Worm (Caenorhabditis elegans): Measurements from ENCODE around the gene kel-1.
A peak's percentile ranks its signal among the peaks of the same experiment; 100 is the strongest.

The kel-1 gene

DNA sequence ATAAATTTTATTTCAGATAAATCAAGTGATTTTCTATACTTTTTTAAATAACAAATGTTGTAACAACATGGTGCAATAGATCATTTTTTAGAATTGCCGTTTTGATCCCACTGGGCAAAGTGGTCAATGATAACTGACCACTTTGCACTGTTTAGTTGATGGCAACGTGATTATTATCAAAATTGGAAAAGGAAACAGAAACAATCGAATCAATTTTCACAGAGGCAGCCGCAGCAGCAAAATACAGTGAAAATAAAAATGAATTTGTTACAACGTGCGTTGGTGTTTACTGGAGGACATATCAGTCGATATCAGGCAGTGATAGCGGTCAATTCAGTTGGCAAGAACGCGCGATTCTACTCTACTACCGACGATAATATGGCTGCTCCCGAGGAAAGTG lies 17.0 kb downstream of the kel-1 start, which contains the start of gene VF13D12L.3:
Gene VF13D12L.3 (plus strand): TSS at position 223 of the 400 bp plus-strand sequence.
- TF ChIP-seq tbx-2 (tag; optimal IDR thresholded peaks at IDR 0.05), result no peak
- TF ChIP-seq nhr-85 (tag), result peak; percentile 32
- TF ChIP-seq nhr-71 (tag; optimal IDR thresholded peaks at IDR 0.05), result peak; percentile 15
- peak; percentile 7 for TF ChIP-seq nhr-90 (tag; optimal IDR thresholded peaks at IDR 0.05; ENCODE audit: poor library complexity)
- TF ChIP-seq unc-30 (tag; optimal IDR thresholded peaks at IDR 0.05), result no peak
- peak; percentile 71 for TF ChIP-seq blmp-1 (tag; optimal IDR thresholded peaks at IDR 0.05)
- TF ChIP-seq lin-35 (GFP tag; optimal IDR thresholded peaks at IDR 0.05), result peak in 1 of 2 experiments; percentile 3
- TF ChIP-seq pqm-1 (tag; optimal IDR thresholded peaks at IDR 0.05), result no peak
- TF ChIP-seq ceh-82 (tag; optimal IDR thresholded peaks at IDR 0.05), result no peak
- TF ChIP-seq elt-3 (tag; optimal IDR thresholded peaks at IDR 0.05), result peak in 1 of 6 experiments; percentile 13
- no peak for TF ChIP-seq lin-39 (tag; optimal IDR thresholded peaks at IDR 0.05)

DNA sequence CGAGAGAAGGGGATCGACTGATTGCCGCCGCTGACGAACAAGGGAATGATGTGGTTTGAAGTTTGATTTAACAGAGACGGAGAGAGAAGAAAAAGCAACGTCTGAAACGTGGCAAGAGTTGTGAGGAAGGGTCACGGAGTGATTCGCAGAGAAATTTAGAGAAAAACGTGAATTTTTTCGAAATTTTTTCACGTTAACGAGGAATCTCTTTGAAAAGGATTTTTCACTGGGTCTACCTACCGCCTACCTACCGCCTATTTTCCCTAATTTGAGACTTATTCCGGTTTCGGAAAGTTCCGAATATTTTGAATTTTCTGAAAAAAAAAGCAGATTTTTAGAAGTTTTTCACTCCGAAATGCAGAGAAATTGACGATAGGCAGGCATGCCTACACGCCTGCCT lies 20.7 kb downstream of the kel-1 start, which contains the start of gene fcmt-1:
Gene fcmt-1 (minus strand): TSS at position 101 of the 400 bp plus-strand sequence.
- no peak for TF ChIP-seq fkh-8 (tag; optimal IDR thresholded peaks at IDR 0.05)
- TF ChIP-seq lin-35 (GFP tag; optimal IDR thresholded peaks at IDR 0.05), result no peak
- TF ChIP-seq xbp-1 (tag; optimal IDR thresholded peaks at IDR 0.05), result no peak
- no peak for TF ChIP-seq jun-1 (tag; optimal IDR thresholded peaks at IDR 0.05)
- TF ChIP-seq fkh-4 (tag; optimal IDR thresholded peaks at IDR 0.05; ENCODE audit: borderline replicate concordance), result no peak
- no peak for TF ChIP-seq nhr-20 (tag; optimal IDR thresholded peaks at IDR 0.05)
- TF ChIP-seq elt-3 (tag; optimal IDR thresholded peaks at IDR 0.05), result no peak

DNA sequence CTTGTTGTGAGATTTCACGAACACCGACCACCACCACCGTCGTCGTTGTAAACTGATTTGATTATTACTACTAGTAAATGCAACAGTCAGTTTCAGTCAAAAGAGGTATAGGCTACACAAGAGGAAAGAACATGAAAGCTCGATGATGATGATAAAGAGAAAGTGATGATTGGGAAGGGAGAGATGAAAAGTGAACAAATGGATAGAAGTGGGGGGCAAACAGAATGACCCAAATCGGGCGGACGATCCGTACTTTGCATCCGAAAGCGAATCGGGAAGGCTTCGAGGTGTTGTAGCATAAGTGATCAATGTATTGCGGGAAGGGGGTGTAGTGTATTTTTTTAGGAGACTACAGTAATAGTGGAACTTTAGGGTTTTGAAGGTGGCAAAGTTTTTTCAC lies 22.0 kb downstream of the kel-1 start:
- TF ChIP-seq efl-1 (optimal IDR thresholded peaks at IDR 0.05), result no peak
- TF ChIP-seq efl-1 (GFP tag; optimal IDR thresholded peaks at IDR 0.05 in 1 of 2), result peak in 1 of 2 experiments; percentile 15
- peak; percentile 97 for TF ChIP-seq blmp-1 (tag; optimal IDR thresholded peaks at IDR 0.05)
- TF ChIP-seq egl-27 (tag; optimal IDR thresholded peaks at IDR 0.05), result no peak

DNA sequence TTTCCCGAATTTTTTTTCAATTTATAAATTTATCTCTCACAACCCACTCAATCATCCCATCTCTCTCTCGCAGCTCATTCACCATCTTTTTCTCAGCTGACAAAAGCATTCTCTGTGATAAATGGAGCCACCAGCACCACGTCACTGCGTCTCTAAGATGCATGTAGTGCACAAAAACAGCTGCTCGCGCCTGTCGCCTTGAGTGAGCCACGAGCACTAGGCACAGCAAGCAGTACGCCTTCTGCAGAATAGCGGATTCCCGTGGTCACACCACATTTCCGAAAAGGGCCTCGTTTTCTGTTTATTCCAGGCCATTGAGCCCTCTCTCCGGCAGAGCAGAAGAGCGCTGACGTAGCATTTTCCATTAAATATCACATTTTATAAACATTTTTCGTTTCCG lies 24.8 kb downstream of the kel-1 start, which contains the start of gene F13D12.10:
Gene F13D12.10 (plus strand): TSS at position 231 of the 400 bp plus-strand sequence.
- no peak for TF ChIP-seq pqm-1 (tag; optimal IDR thresholded peaks at IDR 0.05)
- no peak for TF ChIP-seq aly-2 (tag; optimal IDR thresholded peaks at IDR 0.05)
- TF ChIP-seq dpl-1 (GFP tag; optimal IDR thresholded peaks at IDR 0.05), result peak in 1 of 3 experiments; percentile 10
- peak; percentile 54 for TF ChIP-seq lin-39 (tag; optimal IDR thresholded peaks at IDR 0.05)
- TF ChIP-seq lsy-2 (tag; optimal IDR thresholded peaks at IDR 0.05), result peak; percentile 17 to 34
- no peak for TF ChIP-seq hlh-17 (GFP tag; optimal IDR thresholded peaks at IDR 0.05; ENCODE audit: borderline replicate concordance)
- TF ChIP-seq C34B4.2 (tag; optimal IDR thresholded peaks at IDR 0.05), result no peak
- TF ChIP-seq nhr-71 (tag; optimal IDR thresholded peaks at IDR 0.05), result peak; percentile 82
- TF ChIP-seq mdl-1 (tag; optimal IDR thresholded peaks at IDR 0.05), result peak in 1 of 2 experiments; percentile 45
- TF ChIP-seq efl-1 (optimal IDR thresholded peaks at IDR 0.05), result peak in 1 of 2 experiments; percentile 23
- peak in 1 of 2 experiments; percentile 68 for TF ChIP-seq efl-1 (GFP tag; optimal IDR thresholded peaks at IDR 0.05 in 1 of 2)
- TF ChIP-seq tbx-2 (tag; optimal IDR thresholded peaks at IDR 0.05), result peak; percentile 30
- no peak for TF ChIP-seq ceh-90 (tag; optimal IDR thresholded peaks at IDR 0.05)
- peak; percentile 57 for TF ChIP-seq nhr-19 (GFP tag; conservative IDR thresholded peaks at IDR 0.05)
- TF ChIP-seq nhr-47 (tag; optimal IDR thresholded peaks at IDR 0.05), result peak; percentile 10
- no peak for TF ChIP-seq sox-4 (tag; optimal IDR thresholded peaks at IDR 0.05)
- TF ChIP-seq C16A3.4 (tag; optimal IDR thresholded peaks at IDR 0.05), result no peak
- TF ChIP-seq dsc-1 (tag; optimal IDR thresholded peaks at IDR 0.05), result no peak
- no peak for TF ChIP-seq nhr-28 (tag; optimal IDR thresholded peaks at IDR 0.05)
- peak; percentile 45 for TF ChIP-seq ztf-4 (tag; optimal IDR thresholded peaks at IDR 0.05)
- no peak for TF ChIP-seq pax-3 (tag; optimal IDR thresholded peaks at IDR 0.05)
- no peak for TF ChIP-seq elt-2 (tag; optimal IDR thresholded peaks at IDR 0.05)
- TF ChIP-seq unc-62 (GFP tag; optimal IDR thresholded peaks at IDR 0.05), result no peak
- peak; percentile 26 for TF ChIP-seq lir-3 (tag; optimal IDR thresholded peaks at IDR 0.05; ENCODE audit: poor library complexity)
- TF ChIP-seq rnt-1 (tag; optimal IDR thresholded peaks at IDR 0.05), result peak; percentile 85
- TF ChIP-seq mef-2 (tag; optimal IDR thresholded peaks at IDR 0.05), result no peak
- TF ChIP-seq snu-23 (GFP tag; optimal IDR thresholded peaks at IDR 0.05), result peak; percentile 58
- TF ChIP-seq ceh-8 (GFP tag; optimal IDR thresholded peaks at IDR 0.05), result no peak
- TF ChIP-seq unc-130 (tag; optimal IDR thresholded peaks at IDR 0.05), result no peak
- TF ChIP-seq C04F5.9 (tag; optimal IDR thresholded peaks at IDR 0.05), result no peak
- no peak for TF ChIP-seq sup-37 (GFP tag; optimal IDR thresholded peaks at IDR 0.05)
- TF ChIP-seq fkh-8 (tag; optimal IDR thresholded peaks at IDR 0.05), result peak; percentile 18
- TF ChIP-seq hlh-4 (tag; optimal IDR thresholded peaks at IDR 0.05), result no peak
- no peak for TF ChIP-seq egl-27 (tag; optimal IDR thresholded peaks at IDR 0.05)
